Fruit fly (Drosophila melanogaster): ENCODE data around the gene CG15130.
A peak's percentile ranks its signal among the peaks of the same experiment; 100 is the strongest.

Gene CG15130

DNA sequence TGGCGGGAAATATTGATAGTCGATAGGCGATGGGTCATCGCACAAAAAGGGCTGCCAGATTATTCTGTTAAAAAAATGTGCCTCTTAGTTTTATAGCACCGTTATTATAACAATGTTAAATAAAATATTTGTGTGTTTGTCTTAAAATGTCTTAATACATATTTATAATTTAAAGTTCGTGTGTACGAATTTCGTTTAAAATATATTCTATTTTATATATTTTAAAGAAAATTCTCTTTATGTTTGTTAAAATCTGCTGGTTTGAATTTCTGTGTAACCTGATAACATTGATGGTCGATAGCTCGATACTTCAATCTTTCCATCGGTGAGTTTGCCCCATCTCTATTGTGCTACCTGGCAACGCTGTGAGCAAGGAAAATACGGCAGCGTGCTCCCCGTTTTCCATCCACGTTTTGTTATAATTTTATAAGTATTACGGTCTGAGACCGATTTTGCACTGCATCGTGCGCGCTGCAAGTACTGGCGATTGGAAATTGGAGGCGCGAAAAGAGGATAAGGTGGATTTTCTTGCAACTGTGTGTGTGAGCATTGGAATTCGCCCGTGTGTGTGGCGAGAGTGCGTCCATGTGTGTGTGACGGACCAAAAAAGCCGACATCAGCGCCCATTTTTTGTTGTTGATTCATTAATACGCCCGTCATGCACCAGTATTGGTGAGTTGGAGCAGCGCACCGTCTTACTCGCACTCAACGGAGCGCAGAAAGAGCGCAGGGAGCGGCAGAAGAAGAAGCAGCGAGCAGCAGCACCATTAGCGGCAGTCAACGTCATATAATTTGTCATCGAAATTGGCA is 7.5 kb downstream of the CG15130 start, which contains the start of the genes CG10949 and Arpc2 (continued):
- peak; percentile 60; the same call in 2 of the 3 replicates for TF ChIP-seq CG6791 (GFP tag; IDR thresholded peaks at IDR 0.05; ENCODE audit: partially characterized antibody)
- TF ChIP-seq crc (GFP tag; optimal IDR thresholded peaks at IDR 0.05): no peak
- peak; percentile 77 for TF ChIP-seq CG13424 (tag; optimal IDR thresholded peaks at IDR 0.05)
- TF ChIP-seq Trl (optimal IDR thresholded peaks at IDR 0.05): peak; percentile 68 to 83
- no peak for TF ChIP-seq Trl (GFP tag; optimal IDR thresholded peaks at IDR 0.05)
- TF ChIP-seq CG7372 (GFP tag; IDR thresholded peaks at IDR 0.05): peak; percentile 64
- TF ChIP-seq CG11247 (GFP tag; IDR thresholded peaks at IDR 0.05): 0 out of 2 replicates have a peak, but pooled peaks have one; percentile 6
- TF ChIP-seq fd96Cb (tag; optimal IDR thresholded peaks at IDR 0.05): no peak
- peak; percentile 41 for TF ChIP-seq NfI (GFP tag; optimal IDR thresholded peaks at IDR 0.05)
- TF ChIP-seq vfl (GFP tag; optimal IDR thresholded peaks at IDR 0.05): peak; percentile 28
- no peak for TF ChIP-seq cwo (GFP tag; optimal IDR thresholded peaks at IDR 0.05)
- no peak for TF ChIP-seq kah (GFP tag; optimal IDR thresholded peaks at IDR 0.05)
- TF ChIP-seq CG8281 (tag; optimal IDR thresholded peaks at IDR 0.05): peak; percentile 52

- TF ChIP-seq Sry-β (GFP tag; optimal IDR thresholded peaks at IDR 0.05) (no peak), CG1647 (GFP tag; optimal IDR thresholded peaks at IDR 0.05) (peak; percentile 64), ci (GFP tag; IDR thresholded peaks at IDR 0.05) (peak; percentile 90), pzg (GFP tag; optimal IDR thresholded peaks at IDR 0.05) (peak; percentile 44), gem (tag; optimal IDR thresholded peaks at IDR 0.05) (peak; percentile 48), tin (GFP tag; optimal IDR thresholded peaks at IDR 0.05) (peak; percentile 78), Chrac-16 (GFP tag; optimal IDR thresholded peaks at IDR 0.05) (peak; percentile 66), z (GFP tag; IDR thresholded peaks at IDR 0.05) (no peak), fu2 (GFP tag; optimal IDR thresholded peaks at IDR 0.05) (peak; percentile 43), unpg (GFP tag; optimal IDR thresholded peaks at IDR 0.05) (peak; percentile 63), Asciz (GFP tag; optimal IDR thresholded peaks at IDR 0.05) (peak; percentile 63), Dip2 (GFP tag; IDR thresholded peaks at IDR 0.05) (no peak), CG15479 (GFP tag; optimal IDR thresholded peaks at IDR 0.05) (no peak), CG31441 (GFP tag; IDR thresholded peaks at IDR 0.05) (peak; percentile 37; the same call in 1 of the 2 replicates), CG30403 (GFP tag; optimal IDR thresholded peaks at IDR 0.05) (peak; percentile 67), MBD-R2 (GFP tag; IDR thresholded peaks at IDR 0.05) (peak; percentile 62), CG13296 (GFP tag; optimal IDR thresholded peaks at IDR 0.05) (peak; percentile 64), cwo (GFP tag; optimal IDR thresholded peaks at IDR 0.05) (no peak), CG3065 (GFP tag; optimal IDR thresholded peaks at IDR 0.05) (no peak), ken (GFP tag; IDR thresholded peaks at IDR 0.05) (0 out of 3 replicates have a peak, but pooled peaks have one; percentile 48), Pdp1 (GFP tag; optimal IDR thresholded peaks at IDR 0.05) (peak; percentile 73 to 80), CG18599 (GFP tag; optimal IDR thresholded peaks at IDR 0.05) (peak; percentile 21), CG11085 (GFP tag; IDR thresholded peaks at IDR 0.05) (peak; percentile 43; the same call in 1 of the 2 replicates), dmrt11E (tag; optimal IDR thresholded peaks at IDR 0.05) (peak; percentile 60), CG34376 (GFP tag; optimal IDR thresholded peaks at IDR 0.05) (peak; percentile 7), CG10209 (GFP tag; optimal IDR thresholded peaks at IDR 0.05) (peak; percentile 58), lov (optimal IDR thresholded peaks at IDR 0.05) (no peak), lov (GFP tag; IDR thresholded peaks at IDR 0.05) (peak; percentile 70; the same call in 1 of the 3 replicates), TFAM (GFP tag; optimal IDR thresholded peaks at IDR 0.05) (no peak), Ravus (GFP tag; IDR thresholded peaks at IDR 0.05) (no peak), Ada2b (GFP tag; IDR thresholded peaks at IDR 0.05) (peak; percentile 47; the same call in 1 of the 2 replicates), CG11247 (GFP tag; IDR thresholded peaks at IDR 0.05) (peak; percentile 69), wek (GFP tag; optimal IDR thresholded peaks at IDR 0.05) (peak; percentile 48), CG9727 (GFP tag; optimal IDR thresholded peaks at IDR 0.05) (peak; percentile 61), Camta (GFP tag; optimal IDR thresholded peaks at IDR 0.05) (peak; percentile 59), fd3F (GFP tag; optimal IDR thresholded peaks at IDR 0.05) (peak; percentile 37)
Measured at dm6 chr2L:20414750-20415211, 9.7 kb downstream of the CG15130 start, which contains the start of gene CG10947. Gene CG10947, minus strand, starts transcription at chr2L:20414800.

Data from whole organism, embryonic.